Fruit fly (Drosophila melanogaster): Measurements from ENCODE around the gene CG7920.

DNA sequence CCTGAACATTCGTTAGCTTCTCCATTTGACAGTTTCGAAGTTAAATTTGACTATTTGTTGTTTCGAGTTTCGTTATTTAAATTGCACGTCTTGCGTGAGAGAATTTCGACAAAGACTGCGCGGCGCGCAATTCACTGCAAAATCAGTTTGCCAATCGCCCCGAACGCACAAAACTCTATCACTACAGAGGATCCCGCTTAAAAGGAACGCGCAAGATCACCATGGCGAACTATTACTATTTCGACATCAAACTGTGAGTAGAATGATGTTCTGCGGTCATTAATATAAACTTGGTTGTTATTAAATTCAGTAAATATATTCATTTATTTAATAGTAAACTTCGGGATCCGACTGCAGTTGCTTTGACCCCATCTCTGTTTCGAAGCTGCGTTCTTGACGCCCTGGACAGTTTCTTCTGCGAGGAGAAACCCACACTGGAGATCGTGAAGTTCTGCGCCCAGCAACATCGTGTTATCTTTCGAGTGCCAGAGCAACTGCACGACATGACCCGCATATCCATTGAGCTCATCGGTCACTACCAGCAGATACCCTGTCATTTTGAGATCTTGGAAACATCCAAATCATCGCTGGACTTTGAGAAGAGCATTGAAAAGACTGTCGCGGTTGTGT is 40.9 kb upstream of the CG7920 start, which contains the start of the genes Rpp14b and spn-A:
- TF ChIP-seq ttk (optimal IDR thresholded peaks at IDR 0.05) (no peak), psq (optimal IDR thresholded peaks at IDR 0.05) (no peak), Myc (optimal IDR thresholded peaks at IDR 0.05) (no peak)
